Fruit fly (Drosophila melanogaster) whole organism, embryonic: ENCODE measurements around the gene GNBP3.

Experiments used
- Atf6 ChIP-seq: fragments of 200-800 bp; sonication (Bioruptor generic); IDR thresholded peaks from 2 replicates; pipeline ENCODE4 v1.3.6; 2022; ENCODE audit warnings: missing biosample characterization, missing genetic modification characterization
- Bgb ChIP-seq: fragments of 200-800 bp; sonication (Bioruptor generic); IDR thresholded peaks from 2 replicates; pipeline ENCODE4 v1.3.6; 2022; ENCODE audit warnings: missing biosample characterization, missing genetic modification characterization; ENCODE audit not compliant: partially characterized antibody
- CG10274 ChIP-seq: fragments of 200-800 bp; sonication (Bioruptor generic); optimal IDR thresholded peaks from 3 replicates; lab custom pipeline; 2017; ENCODE audit warnings: missing biosample characterization, mild to moderate bottlenecking, missing genetic modification characterization
- CG11093 ChIP-seq: fragments of 200-800 bp; sonication (Bioruptor generic); IDR thresholded peaks from 3 replicates; pipeline ENCODE4 v1.3.6; 2022; ENCODE audit warnings: missing biosample characterization, missing genetic modification characterization
- CG11696 ChIP-seq: fragments of 200-800 bp; sonication (Bioruptor generic); IDR thresholded peaks from 2 replicates; pipeline ENCODE4 v1.3.6; 2022; ENCODE audit warnings: missing biosample characterization, missing genetic modification characterization
- CG11723 ChIP-seq: fragments of 200-800 bp; sonication (Bioruptor generic); optimal IDR thresholded peaks from 2 replicates; lab custom pipeline; 2017; ENCODE audit warnings: missing biosample characterization, mild to moderate bottlenecking, missing genetic modification characterization
- CG1602 ChIP-seq: fragments of 200-800 bp; sonication (Bioruptor generic); optimal IDR thresholded peaks from 3 replicates; lab custom pipeline; 2016; ENCODE audit warnings: missing biosample characterization, missing genetic modification characterization
- CG16813 ChIP-seq: fragments of 200-800 bp; sonication (Bioruptor generic); IDR thresholded peaks from 3 replicates; pipeline ENCODE4 v1.3.6; 2022; ENCODE audit warnings: missing biosample characterization, missing genetic modification characterization; ENCODE audit not compliant: partially characterized antibody
- CG17328 ChIP-seq: fragments of 200-800 bp; sonication (Bioruptor generic); IDR thresholded peaks from 2 replicates; pipeline ENCODE4 v1.3.6; 2022; ENCODE audit warnings: missing biosample characterization, missing genetic modification characterization
- CG17612 ChIP-seq: fragments of 200-800 bp; sonication (Bioruptor generic); IDR thresholded peaks from 2 replicates; pipeline ENCODE4 v1.3.6; 2022; ENCODE audit warnings: missing biosample characterization, missing genetic modification characterization
- CG18011 ChIP-seq: fragments of 200-800 bp; sonication (Bioruptor generic); optimal IDR thresholded peaks from 2 replicates; lab custom pipeline; 2017; ENCODE audit warnings: missing biosample characterization, missing genetic modification characterization, mild to moderate bottlenecking, moderate library complexity, missing genotype
- CG30403 ChIP-seq: fragments of 200-800 bp; sonication (Bioruptor generic); optimal IDR thresholded peaks from 3 replicates; lab custom pipeline; 2016; ENCODE audit warnings: missing biosample characterization, missing genetic modification characterization
- CG33213 ChIP-seq: fragments of 200-800 bp; sonication (Bioruptor generic); optimal IDR thresholded peaks from 3 replicates; lab custom pipeline; 2016; ENCODE audit warnings: missing biosample characterization, missing genetic modification characterization
- CG34224 ChIP-seq: fragments of 200-800 bp; sonication (Bioruptor generic); IDR thresholded peaks from 3 replicates; pipeline ENCODE4 v1.3.6; 2022; ENCODE audit warnings: missing biosample characterization, missing genetic modification characterization; ENCODE audit not compliant: partially characterized antibody
- CG4617 ChIP-seq: fragments of 200-800 bp; sonication (Bioruptor generic); optimal IDR thresholded peaks from 3 replicates; lab custom pipeline; 2016; ENCODE audit warnings: missing biosample characterization, missing genetic modification characterization, borderline replicate concordance
- CG6854 ChIP-seq: fragments of 200-800 bp; sonication (Bioruptor generic); optimal IDR thresholded peaks from 3 replicates; lab custom pipeline; 2017; ENCODE audit warnings: missing biosample characterization, mild to moderate bottlenecking, missing genetic modification characterization
- CG8765 ChIP-seq: fragments of 200-800 bp; sonication (Bioruptor generic); IDR thresholded peaks from 2 replicates; pipeline ENCODE4 v1.3.6; 2022; ENCODE audit warnings: missing biosample characterization, missing genetic modification characterization
- CG8924 ChIP-seq: fragments of 200-800 bp; optimal IDR thresholded peaks from 3 replicates; lab custom pipeline; 2019; ENCODE audit warnings: missing biosample characterization, mild to moderate bottlenecking, missing genetic modification characterization, moderate library complexity
- CG9797 ChIP-seq: fragments of 200-800 bp; sonication (Bioruptor generic); optimal IDR thresholded peaks from 3 replicates; lab custom pipeline; 2018; ENCODE audit warnings: missing biosample characterization, mild to moderate bottlenecking, missing genetic modification characterization
- CG9932 ChIP-seq: fragments of 200-800 bp; sonication (Bioruptor generic); IDR thresholded peaks from 2 replicates; pipeline ENCODE4 v1.3.6; 2022; ENCODE audit warnings: missing biosample characterization, missing genetic modification characterization
- Dll ChIP-seq: fragments of 200-800 bp; sonication (Bioruptor generic); IDR thresholded peaks from 4 replicates; pipeline ENCODE4 v1.3.6; 2022; ENCODE audit warnings: missing biosample characterization, missing genetic modification characterization; ENCODE audit not compliant: partially characterized antibody
- Drgx ChIP-seq: fragments of 200-800 bp; sonication (Bioruptor generic); IDR thresholded peaks from 2 replicates; pipeline ENCODE4 v1.3.6; 2022; ENCODE audit warnings: missing biosample characterization, missing genetic modification characterization
- Gsc ChIP-seq: fragments of 200-800 bp; sonication (Bioruptor generic); IDR thresholded peaks from 2 replicates; pipeline ENCODE4 v1.3.6; 2022; ENCODE audit warnings: missing biosample characterization, missing genetic modification characterization
- Gug ChIP-seq: fragments of 200-800 bp; sonication (Bioruptor generic); IDR thresholded peaks from 4 replicates; pipeline ENCODE4 v1.3.6; 2022; ENCODE audit warnings: missing biosample characterization, missing genetic modification characterization
- Hand ChIP-seq: fragments of 200-800 bp; sonication (Bioruptor generic); optimal IDR thresholded peaks from 2 replicates; lab custom pipeline; 2017; ENCODE audit warnings: mild to moderate bottlenecking, missing biosample characterization, missing genetic modification reagents, missing genetic modification characterization
- Hr51 ChIP-seq, 2 experiments: fragments of 200-800 bp; sonication (Bioruptor generic); optimal IDR thresholded peaks; 2 replicates in 1 of 2; 3 replicates in 1 of 2; lab custom pipeline; 2016 to 2018; ENCODE audit warnings: missing biosample characterization in 2 of 2, missing genetic modification characterization in 2 of 2, mild to moderate bottlenecking in 1 of 2, moderate library complexity in 1 of 2
- Kr ChIP-seq: fragments of 200-800 bp; sonication (Bioruptor generic); optimal IDR thresholded peaks from 2 replicates; lab custom pipeline; 2017; ENCODE audit warnings: missing biosample characterization, mild to moderate bottlenecking, missing genetic modification characterization
- Mes4 ChIP-seq: fragments of 200-800 bp; sonication (Bioruptor generic); optimal IDR thresholded peaks from 2 replicates; lab custom pipeline; 2016; ENCODE audit warnings: missing biosample characterization, missing genetic modification characterization
- NC2α ChIP-seq: fragments of 200-800 bp; sonication (Bioruptor generic); optimal IDR thresholded peaks from 2 replicates; lab custom pipeline; 2016; ENCODE audit warnings: missing biosample characterization, missing genetic modification characterization
- Nf-YA ChIP-seq: fragments of 200-800 bp; sonication (Bioruptor generic); IDR thresholded peaks from 2 replicates; pipeline ENCODE4 v1.3.6; 2022; ENCODE audit warnings: missing biosample characterization, missing genetic modification characterization
- Sox102F ChIP-seq: fragments of 200-800 bp; sonication (Bioruptor generic); optimal IDR thresholded peaks from 2 replicates; lab custom pipeline; 2018; ENCODE audit warnings: missing biosample characterization, mild to moderate bottlenecking, missing genetic modification characterization, moderate library complexity
- ato ChIP-seq: fragments of 200-800 bp; sonication (Bioruptor generic); IDR thresholded peaks from 2 replicates; pipeline ENCODE4 v1.3.6; 2022; ENCODE audit warnings: missing biosample characterization, missing genetic modification characterization; ENCODE audit not compliant: partially characterized antibody
- cg ChIP-seq: fragments of 200-800 bp; sonication (Bioruptor generic); optimal IDR thresholded peaks from 3 replicates; lab custom pipeline; 2019; ENCODE audit warnings: missing biosample characterization, mild to moderate bottlenecking, missing genetic modification characterization, moderate library complexity
- chn ChIP-seq: fragments of 200-800 bp; sonication (Bioruptor generic); optimal IDR thresholded peaks from 2 replicates; lab custom pipeline; 2016; ENCODE audit warnings: missing biosample characterization, missing genetic modification characterization
- dimm ChIP-seq: fragments of 200-800 bp; sonication (Bioruptor generic); IDR thresholded peaks from 2 replicates; pipeline ENCODE4 v1.3.6; 2022; ENCODE audit warnings: missing biosample characterization, missing genetic modification characterization
- dm ChIP-seq: fragments of 200-800 bp; sonication (Bioruptor generic); optimal IDR thresholded peaks from 3 replicates; lab custom pipeline; 2016; ENCODE audit warnings: missing biosample characterization, missing genetic modification characterization
- en ChIP-seq: fragments of 200-800 bp; sonication (Bioruptor generic); optimal IDR thresholded peaks from 2 replicates; lab custom pipeline; 2016; ENCODE audit warnings: missing biosample characterization, missing genetic modification characterization
- fu2 ChIP-seq: fragments of 200-800 bp; sonication (Bioruptor generic); optimal IDR thresholded peaks from 2 replicates; lab custom pipeline; 2016; ENCODE audit warnings: missing biosample characterization, missing genetic modification characterization
- gcm ChIP-seq: fragments of 200-800 bp; sonication (Bioruptor generic); optimal IDR thresholded peaks from 2 replicates; lab custom pipeline; 2019; ENCODE audit warnings: missing biosample characterization, mild to moderate bottlenecking, missing genetic modification characterization, moderate library complexity
- gro ChIP-seq: fragments of 200-800 bp; sonication (Bioruptor generic); optimal IDR thresholded peaks from 2 replicates; lab custom pipeline; 2016; ENCODE audit warnings: missing biosample characterization, missing genetic modification characterization
- hth ChIP-seq: fragments of >200 bp; optimal IDR thresholded peaks from 2 replicates; lab custom pipeline; 2017; ENCODE audit warnings: inconsistent platforms
- inv ChIP-seq: fragments of 200-800 bp; sonication (Bioruptor generic); IDR thresholded peaks from 2 replicates; pipeline ENCODE4 v1.3.6; 2022; ENCODE audit warnings: missing biosample characterization, missing genetic modification characterization; ENCODE audit not compliant: partially characterized antibody
- jigr1 ChIP-seq: fragments of 200-800 bp; sonication (Bioruptor generic); IDR thresholded peaks from 3 replicates; pipeline ENCODE4 v1.3.6; 2022; ENCODE audit warnings: missing biosample characterization, missing genetic modification characterization
- peb ChIP-seq: fragments of 200-800 bp; sonication (Bioruptor generic); IDR thresholded peaks from 2 replicates; pipeline ENCODE4 v1.3.6; 2022; ENCODE audit warnings: missing biosample characterization, missing genetic modification characterization
- pum ChIP-seq: fragments of 200-800 bp; sonication (Bioruptor generic); optimal IDR thresholded peaks from 2 replicates; lab custom pipeline; 2016; ENCODE audit warnings: missing biosample characterization, missing genetic modification characterization
- ranshi ChIP-seq: fragments of 200-800 bp; sonication (Bioruptor generic); IDR thresholded peaks from 2 replicates; pipeline ENCODE4 v1.3.6; 2022; ENCODE audit warnings: missing biosample characterization, missing genetic modification characterization
- salm ChIP-seq: fragments of 200-800 bp; sonication (Bioruptor generic); optimal IDR thresholded peaks from 2 replicates; lab custom pipeline; 2018; ENCODE audit warnings: missing biosample characterization, mild to moderate bottlenecking, missing genetic modification characterization
- wdn ChIP-seq: fragments of 200-800 bp; sonication (Bioruptor generic); IDR thresholded peaks from 2 replicates; pipeline ENCODE4 v1.3.6; 2022; ENCODE audit warnings: missing biosample characterization, missing genetic modification characterization
- yki ChIP-seq: fragments of >200 bp; optimal IDR thresholded peaks from 3 replicates; lab custom pipeline; 2018
- zen2 ChIP-seq: fragments of 200-800 bp; sonication (Bioruptor generic); IDR thresholded peaks from 3 replicates; pipeline ENCODE4 v1.3.6; 2022; ENCODE audit warnings: missing biosample characterization, missing genetic modification characterization; ENCODE audit not compliant: partially characterized antibody

GNBP3 gene

DNA sequence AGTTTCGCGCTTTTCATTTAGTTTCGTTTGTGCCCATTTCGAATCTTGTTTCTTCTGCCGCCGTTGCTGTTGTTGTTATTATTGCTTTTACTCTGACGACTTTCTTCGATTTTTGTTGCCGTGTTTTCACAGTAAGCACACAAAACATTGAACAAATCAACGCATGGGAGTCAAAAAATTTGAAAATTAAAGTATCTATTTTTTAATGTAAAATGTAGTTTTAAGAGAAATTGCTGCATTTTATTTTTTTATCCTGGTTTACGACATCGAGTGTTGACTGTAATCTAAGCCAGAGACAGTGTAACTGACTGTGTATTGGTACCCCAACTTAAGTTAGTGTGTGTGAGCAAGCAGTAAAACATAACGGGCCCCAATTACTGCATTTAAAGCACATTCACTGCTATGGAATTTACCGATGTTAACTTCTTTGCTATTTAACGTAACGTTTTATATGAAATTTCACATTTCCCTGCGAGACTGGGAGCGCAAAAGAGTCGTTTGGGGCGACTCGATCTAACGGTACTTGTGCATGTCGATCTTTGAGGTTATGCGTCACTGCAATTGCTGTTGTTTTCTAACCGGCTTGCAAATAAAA lies 41.4 kb downstream of the GNBP3 start (continued):
- no peak for TF ChIP-seq Mes4 (GFP tag; lab: Kevin White, UChicago)
- no peak for TF ChIP-seq CG11723 (GFP tag; lab: Kevin White, UChicago)
- TF ChIP-seq Hr51 (GFP tag; optimal IDR thresholded peaks at IDR 0.05; lab: Kevin White, UChicago), result peak in 1 of 2 experiments; percentile 19
- TF ChIP-seq dm (GFP tag; lab: Kevin White, UChicago), result peak; percentile 10
- TF ChIP-seq Hand (GFP tag; lab: Kevin White, UChicago), result no peak
- TF ChIP-seq Dll, result no peak
- no peak for TF ChIP-seq CG16813 (GFP tag; lab: Robert Waterston, UW)
- no peak for TF ChIP-seq zen2 (GFP tag; lab: Robert Waterston, UW)
- peak; percentile 25 for TF ChIP-seq cg (GFP tag; lab: Kevin White, UChicago)
- peak; percentile 82 for TF ChIP-seq CG17328
- no peak for TF ChIP-seq gro
- peak; percentile 63 for TF ChIP-seq CG1602
- TF ChIP-seq Atf6 (GFP tag; lab: Robert Waterston, UW), result no peak
- peak; percentile 62; the same call in 1 of the 2 replicates for TF ChIP-seq ranshi (GFP tag; lab: Robert Waterston, UW)
- peak; percentile 54 for TF ChIP-seq pum (GFP tag; lab: Kevin White, UChicago)
- no peak for TF ChIP-seq en (GFP tag; lab: Kevin White, UChicago)
- TF ChIP-seq yki (lab: Kevin White, UChicago), result no peak
- TF ChIP-seq Drgx (GFP tag; lab: Robert Waterston, UW), result peak; percentile 90
- TF ChIP-seq fu2 (GFP tag; lab: Kevin White, UChicago), result peak; percentile 24
- no peak for TF ChIP-seq CG18011 (GFP tag; lab: Kevin White, UChicago)
- TF ChIP-seq CG4617 (GFP tag; lab: Kevin White, UChicago), result peak; percentile 13
- TF ChIP-seq jigr1 (GFP tag; lab: Robert Waterston, UW), result no peak
- TF ChIP-seq CG9932 (GFP tag; lab: Robert Waterston, UW), result peak; percentile 58
- no peak for TF ChIP-seq Gsc (GFP tag; lab: Robert Waterston, UW)
- peak; percentile 51 for TF ChIP-seq CG8924
- no peak for TF ChIP-seq NC2α (GFP tag; lab: Kevin White, UChicago)
- peak; percentile 63; the same call in 1 of the 2 replicates for TF ChIP-seq CG8765 (GFP tag; lab: Robert Waterston, UW)
- no peak for TF ChIP-seq inv
- peak; percentile 75 for TF ChIP-seq CG17612
- TF ChIP-seq CG30403 (GFP tag; lab: Kevin White, UChicago), result peak; percentile 68
- TF ChIP-seq CG33213, result peak; percentile 29
- TF ChIP-seq CG34224 (GFP tag; lab: Robert Waterston, UW), result no peak
- peak; percentile 51; the same call in 1 of the 2 replicates for TF ChIP-seq dimm (GFP tag; lab: Robert Waterston, UW)
- no peak for TF ChIP-seq CG10274 (GFP tag; lab: Kevin White, UChicago)
- TF ChIP-seq ato, result no peak
- TF ChIP-seq salm (tag; lab: Kevin White, UChicago), result peak; percentile 34
- no peak for TF ChIP-seq hth (lab: Kevin White, UChicago)
- peak; percentile 50; the same call in 1 of the 2 replicates for TF ChIP-seq CG11696
- TF ChIP-seq CG11093 (GFP tag; lab: Robert Waterston, UW), result peak; percentile 68; the same call in 2 of the 3 replicates
- peak; percentile 57 for TF ChIP-seq chn
- TF ChIP-seq CG6854 (GFP tag; lab: Kevin White, UChicago), result no peak
- no peak for TF ChIP-seq Bgb (GFP tag; lab: Robert Waterston, UW)
- 0 out of 2 replicates have a peak, but pooled peaks have one; percentile 24 for TF ChIP-seq Nf-YA
- TF ChIP-seq peb (GFP tag; lab: Robert Waterston, UW), result peak; percentile 52; the same call in 1 of the 2 replicates
- TF ChIP-seq Sox102F (GFP tag; lab: Kevin White, UChicago), result peak; percentile 84
- TF ChIP-seq CG9797 (GFP tag; lab: Kevin White, UChicago), result no peak
- no peak for TF ChIP-seq gcm
- TF ChIP-seq Gug (GFP tag; lab: Robert Waterston, UW), result peak; percentile 55; the same call in 2 of the 4 replicates
- no peak for TF ChIP-seq Kr
- peak; percentile 28; the same call in 1 of the 2 replicates for TF ChIP-seq wdn (GFP tag; lab: Robert Waterston, UW)
